Worm (Caenorhabditis elegans): ENCODE results near the gene R07C12.3.
A peak's percentile ranks its signal among the peaks of the same experiment; 100 is the strongest.
"Not testable (repeated sequence)": the region's sequence is repeated elsewhere in the genome, so short reads cannot be mapped to it uniquely, and the experiment has no call there.

Gene R07C12.3

ce11 chrIV:4176088-4176487 lies 31.2 kb downstream of the R07C12.3 start, which contains the start of gene dnj-15:
Gene dnj-15, plus strand, starts transcription at chrIV:4176388.
- TF ChIP-seq nhr-237 (tag; optimal IDR thresholded peaks at IDR 0.05) (no peak), elt-3 (tag; optimal IDR thresholded peaks at IDR 0.05) (no peak), bed-3 (GFP tag; optimal IDR thresholded peaks at IDR 0.05) (no peak), sem-2 (GFP tag; optimal IDR thresholded peaks at IDR 0.05) (no peak), sptf-1 (tag; optimal IDR thresholded peaks at IDR 0.05) (no peak), nhr-28 (tag; optimal IDR thresholded peaks at IDR 0.05) (no peak), nhr-12 (tag; optimal IDR thresholded peaks at IDR 0.05) (no peak), unc-39 (tag; optimal IDR thresholded peaks at IDR 0.05) (no peak), lin-13 (tag; optimal IDR thresholded peaks at IDR 0.05) (no peak), ceh-39 (tag; optimal IDR thresholded peaks at IDR 0.05) (no peak), mls-2 (tag; optimal IDR thresholded peaks at IDR 0.05) (no peak), pha-4 (tag; optimal IDR thresholded peaks at IDR 0.05) (no peak), ceh-83 (GFP tag; optimal IDR thresholded peaks at IDR 0.05) (no peak), mep-1 (tag; optimal IDR thresholded peaks at IDR 0.05) (no peak), ztf-11 (tag; optimal IDR thresholded peaks at IDR 0.05) (no peak), elt-1 (tag; optimal IDR thresholded peaks at IDR 0.05; ENCODE audit: borderline replicate concordance, insufficient read depth) (no peak)

DNA sequence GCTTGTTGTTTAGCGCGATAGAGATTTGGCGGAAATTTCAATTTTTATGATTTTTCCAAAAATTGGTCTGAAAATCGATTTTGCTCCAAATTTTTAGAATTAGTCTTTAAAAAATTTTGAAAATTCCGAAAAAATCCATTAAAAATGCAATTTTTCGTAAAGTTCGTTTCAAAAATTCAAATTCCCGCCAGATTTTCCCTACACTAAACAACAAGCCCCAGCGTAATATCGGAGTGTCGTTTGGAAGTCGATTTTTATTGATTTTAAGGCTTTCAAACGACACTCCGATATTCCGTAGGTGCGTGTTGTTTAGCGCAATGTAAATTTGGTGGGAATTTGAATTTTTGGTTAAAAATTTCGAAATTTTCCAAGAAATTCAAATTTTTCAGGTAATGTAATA lies 31.8 kb downstream of the R07C12.3 start:
- TF ChIP-seq mep-1 (tag; optimal IDR thresholded peaks at IDR 0.05) = no peak
- TF ChIP-seq zip-8 (tag; optimal IDR thresholded peaks at IDR 0.05) = no peak
- TF ChIP-seq blmp-1 (tag; optimal IDR thresholded peaks at IDR 0.05) = no peak
- no peak for TF ChIP-seq tbx-8 (GFP tag; optimal IDR thresholded peaks at IDR 0.05)
- no peak for TF ChIP-seq mls-2 (tag; optimal IDR thresholded peaks at IDR 0.05)
- TF ChIP-seq ceh-83 (GFP tag; optimal IDR thresholded peaks at IDR 0.05) = no peak
- TF ChIP-seq lin-32 (GFP tag; optimal IDR thresholded peaks at IDR 0.05) = no peak

DNA sequence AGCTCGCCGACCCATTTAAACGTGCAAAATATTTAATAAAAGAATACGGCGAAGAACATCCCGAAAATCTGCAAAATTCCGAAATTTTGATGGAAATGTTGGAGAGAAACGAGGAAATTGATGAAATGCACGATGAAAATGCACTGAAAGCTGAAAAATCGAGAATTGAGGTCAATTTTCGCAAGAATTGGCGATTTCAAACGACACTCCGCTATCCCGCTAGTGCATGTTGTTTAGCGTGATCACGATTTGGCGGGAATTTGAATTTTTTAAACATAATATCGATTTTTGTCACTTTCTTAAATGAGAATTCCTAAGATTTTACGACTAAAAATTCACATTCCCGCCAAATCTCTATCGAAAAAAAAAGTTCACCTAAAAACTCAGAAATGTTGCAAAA lies 32.7 kb downstream of the R07C12.3 start:
- TF ChIP-seq mls-2 (tag; optimal IDR thresholded peaks at IDR 0.05) (no peak), tbx-8 (GFP tag; optimal IDR thresholded peaks at IDR 0.05) (no peak), elt-3 (tag; optimal IDR thresholded peaks at IDR 0.05) (no peak), nhr-2 (tag; optimal IDR thresholded peaks at IDR 0.05) (no peak), bed-3 (GFP tag; optimal IDR thresholded peaks at IDR 0.05) (no peak), ztf-11 (tag; optimal IDR thresholded peaks at IDR 0.05) (no peak)

DNA sequence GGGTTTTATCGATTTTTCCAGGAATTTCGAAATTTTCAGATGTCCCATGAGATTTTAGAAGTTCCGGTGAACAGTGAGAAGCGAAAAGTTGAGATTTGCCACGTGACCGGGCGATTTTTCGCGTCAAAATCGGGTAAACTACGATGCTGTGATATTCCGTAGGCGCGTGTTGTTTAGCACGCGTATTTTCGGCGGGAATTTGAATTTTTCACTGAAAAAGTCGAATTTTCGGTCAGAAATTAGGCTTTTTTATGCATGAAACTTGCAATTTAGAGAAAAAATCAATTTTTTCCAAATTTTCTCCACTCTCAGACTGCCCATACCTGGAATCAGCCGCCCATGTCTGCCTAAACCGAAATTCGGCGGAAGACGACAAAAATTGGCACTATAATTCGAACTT lies 33.5 kb downstream of the R07C12.3 start, which contains the start of gene tsen-34:
tsen-34 (plus strand) TSS at position 34 of the 400 bp plus-strand sequence.
- TF ChIP-seq ceh-83 (GFP tag; optimal IDR thresholded peaks at IDR 0.05) = peak; percentile 2
- no peak for TF ChIP-seq nhr-76 (tag; optimal IDR thresholded peaks at IDR 0.05)

- peak; percentile 62 for TF ChIP-seq lsy-2 (tag; optimal IDR thresholded peaks at IDR 0.05)
These were observed 39.9 kb downstream of the R07C12.3 start for ce11 chrIV:4184767-4185166.

- not testable (repeated sequence) for TF ChIP-seq cnd-1, unc-39, nhr-76 (tag; optimal IDR thresholded peaks at IDR 0.05)
These were observed 41.2 kb downstream of the R07C12.3 start, which contains the start of gene K08D10.11 for ce11 chrIV:4186099-4186498. Gene K08D10.11, minus strand, starts transcription at chrIV:4186199.

All from whole organism, mixed stage, embryonic.